Fruit fly (Drosophila melanogaster): Measurements from ENCODE around the gene MICAL-like.

MICAL-like gene

dm6 chr3L:13021727-13022126, 6.6 kb upstream of the MICAL-like start:
- TF ChIP-seq CG15336 (GFP tag; IDR thresholded peaks at IDR 0.05) (peak; percentile 23; the same call in 1 of the 2 replicates), CG8119 (GFP tag; IDR thresholded peaks at IDR 0.05) (no peak), CG6854 (GFP tag; optimal IDR thresholded peaks at IDR 0.05) (no peak), Gug (GFP tag; IDR thresholded peaks at IDR 0.05) (0 out of 2 replicates have a peak, but pooled peaks have one; percentile 27), achi (GFP tag; optimal IDR thresholded peaks at IDR 0.05) (peak; percentile 43), OdsH (GFP tag; optimal IDR thresholded peaks at IDR 0.05) (peak; percentile 54), CG7368 (GFP tag; optimal IDR thresholded peaks at IDR 0.05) (peak; percentile 53), vri (GFP tag; optimal IDR thresholded peaks at IDR 0.05) (peak; percentile 59), Eip75B (GFP tag; optimal IDR thresholded peaks at IDR 0.05) (peak; percentile 45), lz (GFP tag; optimal IDR thresholded peaks at IDR 0.05) (peak; percentile 79), Smox (GFP tag; optimal IDR thresholded peaks at IDR 0.05) (peak; percentile 75), Eip93F (GFP tag; optimal IDR thresholded peaks at IDR 0.05) (peak; percentile 72), eg (GFP tag; IDR thresholded peaks at IDR 0.05) (no peak), pdm3 (GFP tag; optimal IDR thresholded peaks at IDR 0.05) (peak; percentile 50), topi (GFP tag; optimal IDR thresholded peaks at IDR 0.05) (peak; percentile 73), CG31627 (GFP tag; optimal IDR thresholded peaks at IDR 0.05) (peak; percentile 64), Blimp-1 (GFP tag; optimal IDR thresholded peaks at IDR 0.05) (no peak), Ets21C (GFP tag; optimal IDR thresholded peaks at IDR 0.05) (peak; percentile 60), Hr39 (GFP tag; optimal IDR thresholded peaks at IDR 0.05) (peak; percentile 79), salr (GFP tag; optimal IDR thresholded peaks at IDR 0.05) (peak in 1 of 2 experiments; percentile 32), Eip78C (GFP tag) (peak; percentile 77), CG34406 (GFP tag; optimal IDR thresholded peaks at IDR 0.05) (peak; percentile 47), CG11902 (GFP tag; optimal IDR thresholded peaks at IDR 0.05) (peak; percentile 36), CG9139 (GFP tag; optimal IDR thresholded peaks at IDR 0.05) (no peak), acj6 (GFP tag; optimal IDR thresholded peaks at IDR 0.05) (peak; percentile 35), CG6792 (GFP tag; optimal IDR thresholded peaks at IDR 0.05) (peak; percentile 65), CG10669 (GFP tag; optimal IDR thresholded peaks at IDR 0.05) (no peak), esn (GFP tag; optimal IDR thresholded peaks at IDR 0.05) (peak; percentile 83), dsx (GFP tag; optimal IDR thresholded peaks at IDR 0.05; ENCODE audit: poor library complexity, severe bottlenecking) (no peak), CG8319 (GFP tag; optimal IDR thresholded peaks at IDR 0.05) (peak; percentile 43), net (GFP tag; optimal IDR thresholded peaks at IDR 0.05) (peak; percentile 42), CG3032 (tag; optimal IDR thresholded peaks at IDR 0.05) (no peak), Ets96B (tag; optimal IDR thresholded peaks at IDR 0.05) (no peak), ss (GFP tag; optimal IDR thresholded peaks at IDR 0.05) (no peak), Hr38 (GFP tag; optimal IDR thresholded peaks at IDR 0.05) (no peak), Met (GFP tag; optimal IDR thresholded peaks at IDR 0.05) (peak; percentile 71), CG11762 (GFP tag; optimal IDR thresholded peaks at IDR 0.05; ENCODE audit: insufficient read depth) (peak; percentile 32), CG4318 (GFP tag; optimal IDR thresholded peaks at IDR 0.05) (no peak), fkh (GFP tag; optimal IDR thresholded peaks at IDR 0.05) (no peak), Sox14 (GFP tag; optimal IDR thresholded peaks at IDR 0.05) (peak; percentile 53), svp (GFP tag) (peak; percentile 97), CG10631 (GFP tag; optimal IDR thresholded peaks at IDR 0.05) (peak; percentile 1), Sox15 (GFP tag; optimal IDR thresholded peaks at IDR 0.05) (peak; percentile 32), CG11294 (GFP tag; IDR thresholded peaks at IDR 0.05) (no peak), fd85E (GFP tag; optimal IDR thresholded peaks at IDR 0.05) (no peak), CG6808 (GFP tag; optimal IDR thresholded peaks at IDR 0.05) (no peak), CG1621 (tag; optimal IDR thresholded peaks at IDR 0.05) (no peak), CG8632 (GFP tag; optimal IDR thresholded peaks at IDR 0.05) (peak; percentile 57), cyc (GFP tag; optimal IDR thresholded peaks at IDR 0.05) (peak; percentile 60), fd59A (GFP tag; optimal IDR thresholded peaks at IDR 0.05) (no peak), Hr4 (GFP tag; optimal IDR thresholded peaks at IDR 0.05) (peak; percentile 28), CG3919 (GFP tag; optimal IDR thresholded peaks at IDR 0.05) (peak; percentile 30), CG32006 (GFP tag; optimal IDR thresholded peaks at IDR 0.05) (no peak)
